Fruit fly (Drosophila melanogaster) whole organism, prepupa: Measurements from ENCODE around the gene Gnmt.

Source experiments
- Blimp-1 ChIP-seq: fragments of 200-800 bp; sonication (Bioruptor generic); optimal IDR thresholded peaks from 3 replicates; lab custom pipeline; 2017; ENCODE audit warnings: missing biosample characterization, missing genetic modification characterization, mild to moderate bottlenecking, moderate library complexity, missing genetic modification reagents
- CG10669 ChIP-seq: fragments of 200-800 bp; sonication (Bioruptor generic); optimal IDR thresholded peaks from 3 replicates; lab custom pipeline; 2018; ENCODE audit warnings: missing biosample characterization, mild to moderate bottlenecking, missing genetic modification characterization, moderate library complexity
- CG11294 ChIP-seq: fragments of 200-800 bp; sonication (Bioruptor generic); IDR thresholded peaks from 2 replicates; pipeline ENCODE4 v1.3.6; 2022; ENCODE audit warnings: missing biosample characterization, missing genetic modification characterization
- CG31627 ChIP-seq: fragments of 200-800 bp; sonication (Bioruptor generic); optimal IDR thresholded peaks from 3 replicates; lab custom pipeline; 2016; ENCODE audit warnings: missing biosample characterization, missing genetic modification characterization
- CG32006 ChIP-seq: fragments of 200-800 bp; sonication (Bioruptor generic); optimal IDR thresholded peaks from 3 replicates; lab custom pipeline; 2017; ENCODE audit warnings: missing biosample characterization, mild to moderate bottlenecking, missing genetic modification characterization
- CG34406 ChIP-seq: fragments of 200-800 bp; sonication (Bioruptor generic); optimal IDR thresholded peaks from 3 replicates; lab custom pipeline; 2016; ENCODE audit warnings: missing biosample characterization, missing genetic modification characterization
- CG3919 ChIP-seq: fragments of 200-800 bp; sonication (Bioruptor generic); optimal IDR thresholded peaks from 3 replicates; lab custom pipeline; 2016; ENCODE audit warnings: missing biosample characterization, missing genetic modification characterization
- CG4318 ChIP-seq: fragments of 200-800 bp; sonication (Bioruptor generic); optimal IDR thresholded peaks from 3 replicates; lab custom pipeline; 2017; ENCODE audit warnings: missing biosample characterization, mild to moderate bottlenecking, missing genetic modification characterization
- CG6163 ChIP-seq: fragments of 200-800 bp; sonication (Bioruptor generic); IDR thresholded peaks from 3 replicates; pipeline ENCODE4 v1.3.6; 2022; ENCODE audit warnings: missing biosample characterization, missing genetic modification characterization
- CG6276 ChIP-seq: fragments of 200-800 bp; sonication (Bioruptor generic); optimal IDR thresholded peaks from 2 replicates; lab custom pipeline; 2017; ENCODE audit warnings: missing biosample characterization, mild to moderate bottlenecking, missing genetic modification characterization
- CG6854 ChIP-seq: fragments of 200-800 bp; sonication (Bioruptor generic); optimal IDR thresholded peaks from 2 replicates; lab custom pipeline; 2017; ENCODE audit warnings: missing biosample characterization, mild to moderate bottlenecking, missing genetic modification characterization
- CG7368 ChIP-seq: fragments of 200-800 bp; sonication (Bioruptor generic); optimal IDR thresholded peaks from 3 replicates; lab custom pipeline; 2016; ENCODE audit warnings: missing biosample characterization, missing genetic modification characterization
- CG8632 ChIP-seq: fragments of 200-800 bp; sonication (Bioruptor generic); optimal IDR thresholded peaks from 3 replicates; lab custom pipeline; 2016; ENCODE audit warnings: missing biosample characterization, missing genetic modification characterization
- CG9139 ChIP-seq: fragments of 200-800 bp; sonication (Bioruptor generic); optimal IDR thresholded peaks from 3 replicates; lab custom pipeline; 2017; ENCODE audit warnings: missing biosample characterization, mild to moderate bottlenecking, missing genetic modification characterization
- Eip78C ChIP-seq: fragments of 200-800 bp; sonication (Bioruptor generic); peaks from one replicate; lab custom pipeline; 2016; ENCODE audit warnings: missing biosample characterization, missing genetic modification characterization
- Eip93F ChIP-seq: fragments of 200-800 bp; sonication (Bioruptor generic); optimal IDR thresholded peaks from 2 replicates; lab custom pipeline; 2016; ENCODE audit warnings: missing biosample characterization, mild to moderate bottlenecking, missing genetic modification characterization
- Ets21C ChIP-seq: fragments of 200-800 bp; sonication (Bioruptor generic); optimal IDR thresholded peaks from 3 replicates; lab custom pipeline; 2016; ENCODE audit warnings: missing biosample characterization, missing genetic modification characterization
- Ets96B ChIP-seq: fragments of 200-800 bp; optimal IDR thresholded peaks from 2 replicates; lab custom pipeline; 2019; ENCODE audit warnings: missing biosample characterization, mild to moderate bottlenecking, missing genetic modification characterization, moderate library complexity
- Gug ChIP-seq: fragments of 200-800 bp; sonication (Bioruptor generic); IDR thresholded peaks from 2 replicates; pipeline ENCODE4 v1.3.6; 2022; ENCODE audit warnings: missing biosample characterization, missing genetic modification characterization
- Hr38 ChIP-seq: sonication (Bioruptor generic); optimal IDR thresholded peaks from 2 replicates; lab custom pipeline; 2016; ENCODE audit warnings: missing biosample characterization, missing genetic modification characterization
- Hr39 ChIP-seq: fragments of 200-800 bp; sonication (Bioruptor generic); optimal IDR thresholded peaks from 2 replicates; lab custom pipeline; 2016; ENCODE audit warnings: missing biosample characterization, missing genetic modification characterization
- Hr4 ChIP-seq: fragments of 200-800 bp; sonication (Bioruptor generic); optimal IDR thresholded peaks from 3 replicates; lab custom pipeline; 2016; ENCODE audit warnings: missing biosample characterization, missing genetic modification characterization
- Lpt ChIP-seq: fragments of 200-800 bp; sonication (Bioruptor generic); optimal IDR thresholded peaks from 3 replicates; lab custom pipeline; 2016; ENCODE audit warnings: missing biosample characterization, missing genetic modification characterization
- Met ChIP-seq: fragments of 200-800 bp; sonication (Bioruptor generic); optimal IDR thresholded peaks from 3 replicates; lab custom pipeline; 2016; ENCODE audit warnings: missing biosample characterization, missing genetic modification characterization
- OdsH ChIP-seq: fragments of 200-800 bp; sonication (Bioruptor generic); optimal IDR thresholded peaks from 3 replicates; lab custom pipeline; 2016; ENCODE audit warnings: missing biosample characterization, missing genetic modification characterization
- Sox15 ChIP-seq: fragments of 200-800 bp; sonication (Bioruptor generic); optimal IDR thresholded peaks from 3 replicates; lab custom pipeline; 2016; ENCODE audit warnings: missing biosample characterization, missing genetic modification characterization
- achi ChIP-seq: fragments of 200-800 bp; sonication (Bioruptor generic); optimal IDR thresholded peaks from 3 replicates; lab custom pipeline; 2016; ENCODE audit warnings: missing biosample characterization, missing genetic modification characterization
- acj6 ChIP-seq: fragments of 200-800 bp; sonication (Bioruptor generic); optimal IDR thresholded peaks from 3 replicates; lab custom pipeline; 2016; ENCODE audit warnings: missing biosample characterization, missing genetic modification characterization
- dac ChIP-seq: fragments of 200-800 bp; sonication (Bioruptor generic); optimal IDR thresholded peaks from 2 replicates; lab custom pipeline; 2017; ENCODE audit warnings: missing biosample characterization, mild to moderate bottlenecking, missing genetic modification characterization
- dsx ChIP-seq: fragments of 200-800 bp; optimal IDR thresholded peaks from 3 replicates; lab custom pipeline; 2019; ENCODE audit warnings: missing biosample characterization, mild to moderate bottlenecking, missing genetic modification characterization, moderate library complexity; ENCODE audit not compliant: poor library complexity, severe bottlenecking
- eg ChIP-seq: fragments of 200-800 bp; sonication (Bioruptor generic); IDR thresholded peaks from 3 replicates; pipeline ENCODE4 v1.3.6; 2022; ENCODE audit warnings: missing biosample characterization, missing genetic modification characterization
- esn ChIP-seq: fragments of 200-800 bp; sonication (Bioruptor generic); optimal IDR thresholded peaks from 2 replicates; lab custom pipeline; 2016; ENCODE audit warnings: missing biosample characterization, mild to moderate bottlenecking, missing genetic modification characterization, moderate library complexity
- fd85E ChIP-seq: fragments of 200-800 bp; sonication (Bioruptor generic); optimal IDR thresholded peaks from 3 replicates; lab custom pipeline; 2016; ENCODE audit warnings: missing biosample characterization, missing genetic modification characterization
- fkh ChIP-seq: fragments of 200-800 bp; sonication (Bioruptor generic); optimal IDR thresholded peaks from 3 replicates; lab custom pipeline; 2017; ENCODE audit warnings: missing biosample characterization, mild to moderate bottlenecking, missing genetic modification characterization, moderate library complexity
- lz ChIP-seq: fragments of 200-800 bp; sonication (Bioruptor generic); optimal IDR thresholded peaks from 3 replicates; lab custom pipeline; 2016; ENCODE audit warnings: missing biosample characterization, missing genetic modification characterization
- net ChIP-seq: fragments of 200-800 bp; sonication (Bioruptor generic); optimal IDR thresholded peaks from 3 replicates; lab custom pipeline; 2016; ENCODE audit warnings: missing biosample characterization, missing genetic modification characterization
- pdm3 ChIP-seq: fragments of 200-800 bp; sonication (Bioruptor generic); optimal IDR thresholded peaks from 3 replicates; lab custom pipeline; 2016; ENCODE audit warnings: missing biosample characterization, missing genetic modification characterization
- salr ChIP-seq, 2 experiments: fragments of 200-800 bp; sonication (Bioruptor generic); optimal IDR thresholded peaks; 3 replicates each; lab custom pipeline; 2016 to 2018; ENCODE audit warnings: missing biosample characterization in 2 of 2, missing genetic modification characterization in 2 of 2, mild to moderate bottlenecking in 1 of 2
- spab ChIP-seq: fragments of 200-800 bp; sonication (Bioruptor generic); optimal IDR thresholded peaks from 2 replicates; lab custom pipeline; 2017; ENCODE audit warnings: missing biosample characterization, mild to moderate bottlenecking, missing genetic modification characterization, missing genetic modification reagents
- svp ChIP-seq: fragments of 200-800 bp; sonication (Bioruptor generic); peaks from one replicate; lab custom pipeline; 2016; ENCODE audit warnings: missing biosample characterization, missing genetic modification characterization
- topi ChIP-seq: fragments of 200-800 bp; sonication (Bioruptor generic); optimal IDR thresholded peaks from 3 replicates; lab custom pipeline; 2016; ENCODE audit warnings: missing biosample characterization, missing genetic modification characterization
- vri ChIP-seq: fragments of 200-800 bp; sonication (Bioruptor generic); optimal IDR thresholded peaks from 3 replicates; lab custom pipeline; 2016; ENCODE audit warnings: missing biosample characterization, mild to moderate bottlenecking, missing genetic modification characterization

Gnmt gene

DNA sequence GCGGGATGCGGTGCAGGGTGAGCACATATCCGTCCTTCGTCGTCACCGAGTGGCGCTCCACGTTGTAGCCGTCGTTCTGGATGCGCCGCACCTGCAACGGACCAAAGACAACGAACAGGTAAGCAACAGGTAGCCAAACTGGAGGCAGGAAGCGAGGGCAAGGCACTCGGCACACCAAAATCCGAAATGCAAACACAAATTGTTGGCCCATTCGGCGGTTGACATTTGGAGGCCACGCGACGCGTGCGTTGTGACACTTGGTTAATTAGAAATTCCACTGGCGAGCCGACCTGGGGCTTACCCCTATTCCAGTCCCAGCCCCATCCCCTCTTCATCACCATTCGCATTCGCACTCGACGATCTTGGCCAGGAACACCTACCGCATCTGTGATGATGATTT, 32.8 kb upstream of the Gnmt start:
- TF ChIP-seq Gug (GFP tag; lab: Robert Waterston, UW) (no peak), fd85E (GFP tag; lab: Kevin White, UChicago) (no peak), CG11294 (no peak), spab (GFP tag; lab: Kevin White, UChicago) (no peak), Hr4 (GFP tag; lab: Kevin White, UChicago) (no peak), Eip93F (no peak), svp (GFP tag; lab: Kevin White, UChicago) (no peak), CG4318 (GFP tag; lab: Kevin White, UChicago) (no peak), dsx (GFP tag; lab: Kevin White, UChicago) (no peak), Ets96B (no peak)
- TF ChIP-seq, all 60 proteins: peak for 0

DNA sequence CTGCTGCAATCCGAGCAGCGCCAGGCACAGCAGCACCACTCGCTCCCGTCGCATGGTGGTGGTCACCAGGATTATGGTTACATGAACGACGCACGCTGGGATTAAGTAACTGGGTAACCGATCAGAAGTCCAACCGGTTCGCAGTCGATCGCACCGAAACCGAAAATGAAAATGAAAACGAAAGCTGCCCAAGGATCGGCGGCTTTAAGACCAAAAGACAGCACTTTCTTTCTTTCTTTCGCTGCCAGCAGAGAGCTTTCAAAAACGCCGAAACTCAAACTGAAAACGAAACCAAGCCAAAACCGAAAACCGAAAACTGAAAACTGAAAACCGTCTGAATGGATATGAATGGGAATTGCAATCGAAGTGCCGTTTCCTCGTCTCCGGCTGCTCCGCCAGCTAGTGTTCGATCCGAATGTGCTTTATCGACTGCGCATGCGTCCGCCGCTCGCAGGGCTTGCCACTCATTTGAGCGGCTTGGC, 32.3 kb upstream of the Gnmt start, which contains the start of gene CG6753:
TSS of gene CG6753 (minus strand) at position 432 of the 482 bp plus-strand sequence.
- no peak for TF ChIP-seq eg (GFP tag; lab: Robert Waterston, UW)
- TF ChIP-seq Blimp-1 (GFP tag; lab: Kevin White, UChicago), result peak; percentile 90

DNA sequence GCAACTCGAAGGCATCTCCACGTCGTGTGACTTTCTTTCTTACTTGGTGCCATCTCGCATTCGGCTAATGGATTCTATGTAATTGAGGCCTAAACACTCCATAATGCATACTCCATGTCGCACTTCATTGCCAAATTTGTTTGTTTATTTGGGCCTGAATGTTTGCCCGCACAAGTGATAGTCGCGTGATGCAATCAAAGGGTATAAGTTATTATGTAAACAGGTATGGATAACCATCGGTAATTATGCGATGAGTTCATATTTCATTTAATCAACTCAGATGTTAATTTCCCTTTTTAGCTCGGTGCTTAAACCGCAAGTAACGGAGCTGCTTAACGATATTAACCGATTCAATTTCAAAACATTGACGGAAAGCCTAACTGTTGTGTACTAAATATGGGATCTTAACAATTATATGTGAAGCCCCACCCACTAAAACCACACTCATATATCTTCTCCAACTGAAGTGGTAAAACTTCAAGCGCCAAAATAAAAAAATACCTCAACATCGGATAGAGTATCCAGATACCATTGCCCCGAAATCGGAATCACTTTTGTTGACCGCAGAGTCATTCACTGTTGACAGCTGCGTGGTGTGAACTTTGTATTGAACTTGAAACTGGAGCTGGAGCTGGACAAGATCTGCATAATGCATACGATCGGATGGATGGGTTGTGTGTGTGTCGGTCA, 29.6 kb upstream of the Gnmt start:
- TF ChIP-seq CG31627 (peak; percentile 15), CG6854 (GFP tag; lab: Kevin White, UChicago) (no peak), Eip78C (GFP tag; lab: Kevin White, UChicago) (peak; percentile 66), Lpt (GFP tag; lab: Kevin White, UChicago) (no peak), vri (peak; percentile 40), Hr38 (no peak), Sox15 (GFP tag; lab: Kevin White, UChicago) (peak; percentile 9), lz (GFP tag; lab: Kevin White, UChicago) (peak; percentile 22), fkh (GFP tag; lab: Kevin White, UChicago) (peak; percentile 46), acj6 (GFP tag; lab: Kevin White, UChicago) (no peak), CG34406 (GFP tag; lab: Kevin White, UChicago) (peak; percentile 11), OdsH (no peak), CG9139 (no peak), pdm3 (GFP tag; lab: Kevin White, UChicago) (peak; percentile 14), esn (GFP tag; lab: Kevin White, UChicago) (peak; percentile 13), CG10669 (no peak), CG32006 (GFP tag; lab: Kevin White, UChicago) (no peak), Eip93F (no peak), svp (GFP tag; lab: Kevin White, UChicago) (peak; percentile 66), salr (GFP tag; optimal IDR thresholded peaks at IDR 0.05; lab: Kevin White, UChicago) (no peak), topi (GFP tag; lab: Kevin White, UChicago) (no peak), Hr39 (peak; percentile 17), CG6276 (GFP tag; lab: Kevin White, UChicago) (no peak), achi (GFP tag; lab: Kevin White, UChicago) (peak; percentile 11), Ets21C (GFP tag; lab: Kevin White, UChicago) (no peak), net (GFP tag; lab: Kevin White, UChicago) (no peak), dac (GFP tag; lab: Kevin White, UChicago) (no peak), CG7368 (GFP tag; lab: Kevin White, UChicago) (peak; percentile 26), CG8632 (GFP tag; lab: Kevin White, UChicago) (no peak), Met (GFP tag; lab: Kevin White, UChicago) (peak; percentile 20), eg (GFP tag; lab: Robert Waterston, UW) (no peak), CG3919 (GFP tag; lab: Kevin White, UChicago) (no peak), CG6163 (GFP tag; lab: Robert Waterston, UW) (no peak), CG4318 (GFP tag; lab: Kevin White, UChicago) (no peak)
